Fruit fly (Drosophila melanogaster): Measurements from ENCODE around the gene mub.

The mub gene

dm6 chr3L:21880398-21880810 lies 35.8 kb downstream of the mub start (continued):
- peak; percentile 97 for TF ChIP-seq Ssrp (tag; optimal IDR thresholded peaks at IDR 0.05)
- peak; percentile 97 for TF ChIP-seq croc (GFP tag; conservative IDR thresholded peaks at IDR 0.05)
- TF ChIP-seq repo (GFP tag; optimal IDR thresholded peaks at IDR 0.05) = peak; percentile 97
- TF ChIP-seq BEAF-32 (GFP tag; optimal IDR thresholded peaks at IDR 0.05) = peak; percentile 15
- TF ChIP-seq gcm (GFP tag; optimal IDR thresholded peaks at IDR 0.05) = peak; percentile 97
- TF ChIP-seq CG8478 (optimal IDR thresholded peaks at IDR 0.05) = peak; percentile 27
- TF ChIP-seq CG10979 (tag; optimal IDR thresholded peaks at IDR 0.05) = peak; percentile 96
- peak; percentile 98 for TF ChIP-seq ranshi (GFP tag; IDR thresholded peaks at IDR 0.05)
- peak; percentile 70 for TF ChIP-seq CG8359 (GFP tag; optimal IDR thresholded peaks at IDR 0.05; ENCODE audit: borderline replicate concordance)
- 0 out of 2 replicates have a peak, but pooled peaks have one; percentile 40 for TF ChIP-seq nerfin-2 (GFP tag; IDR thresholded peaks at IDR 0.05; ENCODE audit: partially characterized antibody)
- peak; percentile 36 for TF ChIP-seq CG10543 (GFP tag; optimal IDR thresholded peaks at IDR 0.05)
- TF ChIP-seq ara (GFP tag; IDR thresholded peaks at IDR 0.05) = peak; percentile 99
- no peak for TF ChIP-seq h (optimal IDR thresholded peaks at IDR 0.05)
- peak; percentile 96 for TF ChIP-seq CG1529 (GFP tag; optimal IDR thresholded peaks at IDR 0.05)
- peak; percentile 87 for TF ChIP-seq CG3281 (GFP tag; optimal IDR thresholded peaks at IDR 0.05)
- TF ChIP-seq CG3726 (GFP tag; IDR thresholded peaks at IDR 0.05) = peak; percentile 98
- peak; percentile 87 for TF ChIP-seq Sox100B (GFP tag; optimal IDR thresholded peaks at IDR 0.05)
- peak; percentile 97 for TF ChIP-seq CG3065 (GFP tag; optimal IDR thresholded peaks at IDR 0.05)
- TF ChIP-seq CG1792 (GFP tag; optimal IDR thresholded peaks at IDR 0.05) = peak; percentile 94
- peak; percentile 97 for TF ChIP-seq fd96Cb (tag; optimal IDR thresholded peaks at IDR 0.05)
- TF ChIP-seq CG15011 (GFP tag; optimal IDR thresholded peaks at IDR 0.05) = peak; percentile 88
- peak; percentile 90 for TF ChIP-seq D (optimal IDR thresholded peaks at IDR 0.05)
- TF ChIP-seq D (GFP tag; optimal IDR thresholded peaks at IDR 0.05) = peak; percentile 97
- peak; percentile 96 for TF ChIP-seq CG8388 (GFP tag; optimal IDR thresholded peaks at IDR 0.05)
- TF ChIP-seq CG7745 (tag; optimal IDR thresholded peaks at IDR 0.05) = peak; percentile 79
- peak; percentile 94 for TF ChIP-seq en (GFP tag; optimal IDR thresholded peaks at IDR 0.05)
- TF ChIP-seq Xrp1 (GFP tag; IDR thresholded peaks at IDR 0.05) = peak; percentile 99
- TF ChIP-seq CG16815 (GFP tag; optimal IDR thresholded peaks at IDR 0.05) = peak; percentile 98
- peak; percentile 98 for TF ChIP-seq CG11456 (GFP tag; IDR thresholded peaks at IDR 0.05)
- peak; percentile 98 for TF ChIP-seq ap (GFP tag; IDR thresholded peaks at IDR 0.05)
- TF ChIP-seq tup (GFP tag; optimal IDR thresholded peaks at IDR 0.05) = peak; percentile 96
- TF ChIP-seq GATAe (GFP tag; conservative IDR thresholded peaks at IDR 0.05) = peak; percentile 85
- peak; percentile 90 for TF ChIP-seq CG12299 (tag; optimal IDR thresholded peaks at IDR 0.05)
- TF ChIP-seq Dref (GFP tag; IDR thresholded peaks at IDR 0.05) = peak; percentile 39
- TF ChIP-seq CG11560 (tag; IDR thresholded peaks at IDR 0.05) = peak; percentile 89
- TF ChIP-seq Hmx (GFP tag; optimal IDR thresholded peaks at IDR 0.05) = peak; percentile 72
- TF ChIP-seq zen (tag; optimal IDR thresholded peaks at IDR 0.05) = peak; percentile 97
- TF ChIP-seq Dip2 (GFP tag; IDR thresholded peaks at IDR 0.05) = peak; percentile 57; the same call in 1 of the 2 replicates
- TF ChIP-seq Drgx (GFP tag; IDR thresholded peaks at IDR 0.05) = peak; percentile 99
- peak; percentile 90 for TF ChIP-seq TFAM (GFP tag; optimal IDR thresholded peaks at IDR 0.05)
- peak; percentile 98 for TF ChIP-seq CG2199 (GFP tag; IDR thresholded peaks at IDR 0.05)
- TF ChIP-seq Atf6 (GFP tag; IDR thresholded peaks at IDR 0.05) = peak; percentile 96
- TF ChIP-seq odd (GFP tag; optimal IDR thresholded peaks at IDR 0.05) = peak; percentile 90
- TF ChIP-seq Elba2 (GFP tag; optimal IDR thresholded peaks at IDR 0.05) = peak; percentile 94
- TF ChIP-seq HHEX (GFP tag; optimal IDR thresholded peaks at IDR 0.05) = peak; percentile 95
- TF ChIP-seq crol (GFP tag; IDR thresholded peaks at IDR 0.05) = peak; percentile 87
- TF ChIP-seq lola (GFP tag; optimal IDR thresholded peaks at IDR 0.05) = peak in 1 of 3 experiments; percentile 96
- peak; percentile 94 for TF ChIP-seq schlank (tag; optimal IDR thresholded peaks at IDR 0.05)
- peak; percentile 74 for TF ChIP-seq ash1 (GFP tag; optimal IDR thresholded peaks at IDR 0.05)
- peak; percentile 91 for TF ChIP-seq Fer1 (GFP tag; optimal IDR thresholded peaks at IDR 0.05)
- TF ChIP-seq eve (GFP tag; optimal IDR thresholded peaks at IDR 0.05) = peak; percentile 87 to 92

All from whole organism, embryonic.